Worm (Caenorhabditis elegans) whole organism, L3 larva: ENCODE data around the gene F21D5.6.

Experiments used
- ceh-28 ChIP-seq: fragments of 150-350 bp; optimal IDR thresholded peaks from 2 replicates; lab custom pipeline; 2014; ENCODE audit warnings: missing biosample characterization, missing genetic modification reagents, missing genetic modification characterization
- elt-2 ChIP-seq: sonication (generic microtip); optimal IDR thresholded peaks from 2 replicates; lab custom pipeline; 2016; ENCODE audit warnings: missing genetic modification reagents, mild to moderate bottlenecking, missing genetic modification characterization, missing compliant biosample characterization
- jun-1 ChIP-seq: fragments of 150-350 bp; optimal IDR thresholded peaks from 2 replicates; lab custom pipeline; 2014; ENCODE audit warnings: missing biosample characterization, missing genetic modification reagents, missing genetic modification characterization
- lin-39 ChIP-seq: fragments of 150-350 bp; optimal IDR thresholded peaks from 2 replicates; lab custom pipeline; 2018; ENCODE audit warnings: missing biosample characterization, missing genetic modification reagents, missing genetic modification characterization

DNA sequence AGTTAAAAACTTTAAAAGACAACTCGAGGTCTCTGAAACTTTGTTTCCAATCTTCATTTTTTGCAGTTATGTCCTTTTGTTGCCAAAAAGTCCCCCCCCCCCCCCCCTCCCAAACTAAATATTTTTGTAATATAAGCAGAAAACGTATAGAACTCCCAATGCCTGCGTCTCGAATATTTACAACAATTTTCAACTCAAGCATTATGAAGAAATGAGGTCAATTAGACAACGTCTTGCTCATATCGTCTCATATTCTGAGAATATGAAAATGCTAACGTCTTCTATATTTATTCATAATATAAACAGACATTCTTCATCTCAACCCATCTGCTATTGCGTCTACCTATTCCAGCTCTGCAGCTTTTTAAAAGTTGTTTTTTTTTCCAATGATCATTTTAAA is 23.0 kb downstream of the F21D5.6 start, which contains the start of gene H23L24.1:
- TF ChIP-seq lin-39 (no peak), elt-2 (tag; lab: Kevin White, UChicago) (no peak), ceh-28 (tag; lab: Kevin White, UChicago) (no peak), jun-1 (no peak)
